Fruit fly (Drosophila melanogaster): Measurements from ENCODE around the gene CG15695.

CG15695 gene

dm6 chr3R:20850395-20851039, 8.6 kb downstream of the CG15695 start, which contains the start of gene RpS30 (continued):
- TF ChIP-seq CG4617 (GFP tag; optimal IDR thresholded peaks at IDR 0.05; ENCODE audit: borderline replicate concordance) (peak; percentile 74), Mes4 (GFP tag; optimal IDR thresholded peaks at IDR 0.05) (peak; percentile 53), CG14965 (GFP tag; optimal IDR thresholded peaks at IDR 0.05; ENCODE audit: borderline replicate concordance) (no peak), trh (GFP tag; optimal IDR thresholded peaks at IDR 0.05) (no peak), slp2 (GFP tag; optimal IDR thresholded peaks at IDR 0.05) (peak; percentile 15), pnt (GFP tag; optimal IDR thresholded peaks at IDR 0.05) (no peak), Kr (GFP tag; optimal IDR thresholded peaks at IDR 0.05) (peak; percentile 86), Ssrp (tag; optimal IDR thresholded peaks at IDR 0.05) (no peak), CG11398 (GFP tag; optimal IDR thresholded peaks at IDR 0.05) (peak; percentile 15), nom (GFP tag; optimal IDR thresholded peaks at IDR 0.05) (no peak), nerfin-1 (tag; optimal IDR thresholded peaks at IDR 0.05) (peak; percentile 34), CG30403 (GFP tag; optimal IDR thresholded peaks at IDR 0.05) (peak; percentile 24), HLH54F (GFP tag; optimal IDR thresholded peaks at IDR 0.05) (peak; percentile 39), CG3838 (GFP tag; optimal IDR thresholded peaks at IDR 0.05) (no peak), chn (GFP tag; optimal IDR thresholded peaks at IDR 0.05) (no peak), CG6175 (GFP tag; IDR thresholded peaks at IDR 0.05) (no peak), CG9437 (GFP tag; optimal IDR thresholded peaks at IDR 0.05) (no peak), CG7786 (GFP tag; optimal IDR thresholded peaks at IDR 0.05) (peak; percentile 10), Vsx1 (GFP tag; optimal IDR thresholded peaks at IDR 0.05) (no peak), slbo (GFP tag; IDR thresholded peaks at IDR 0.05) (peak; percentile 49), E2f2 (GFP tag; IDR thresholded peaks at IDR 0.05) (peak; percentile 61), Pdp1 (GFP tag; optimal IDR thresholded peaks at IDR 0.05) (peak in 1 of 2 experiments; percentile 92), CG11085 (GFP tag; IDR thresholded peaks at IDR 0.05) (no peak), HHEX (GFP tag; optimal IDR thresholded peaks at IDR 0.05) (no peak), CG17829 (tag; optimal IDR thresholded peaks at IDR 0.05) (peak; percentile 77), crp (GFP tag; optimal IDR thresholded peaks at IDR 0.05) (peak in 1 of 2 experiments; percentile 16), ATbp (GFP tag; optimal IDR thresholded peaks at IDR 0.05) (no peak), Xbp1 (GFP tag; optimal IDR thresholded peaks at IDR 0.05) (peak; percentile 49), HmgD (GFP tag; optimal IDR thresholded peaks at IDR 0.05) (peak; percentile 85), CG14860 (GFP tag; IDR thresholded peaks at IDR 0.05; ENCODE audit: partially characterized antibody) (peak; percentile 95), sisA (GFP tag; IDR thresholded peaks at IDR 0.05) (no peak), ase (GFP tag; IDR thresholded peaks at IDR 0.05) (no peak), CG8359 (GFP tag; optimal IDR thresholded peaks at IDR 0.05; ENCODE audit: borderline replicate concordance) (no peak), HLHmδ (GFP tag; optimal IDR thresholded peaks at IDR 0.05) (no peak), bbx (GFP tag; IDR thresholded peaks at IDR 0.05; ENCODE audit: partially characterized antibody) (peak; percentile 98), lov (optimal IDR thresholded peaks at IDR 0.05) (no peak), lov (GFP tag; IDR thresholded peaks at IDR 0.05) (no peak), peb (GFP tag; IDR thresholded peaks at IDR 0.05) (no peak), CG10209 (GFP tag; optimal IDR thresholded peaks at IDR 0.05) (peak; percentile 9), CG4820 (GFP tag; optimal IDR thresholded peaks at IDR 0.05) (no peak), ewg (GFP tag; optimal IDR thresholded peaks at IDR 0.05) (peak; percentile 51), sens (GFP tag) (peak; percentile 65), CG4730 (GFP tag; IDR thresholded peaks at IDR 0.05) (no peak), CG12942 (GFP tag; optimal IDR thresholded peaks at IDR 0.05) (no peak), CG3163 (GFP tag; optimal IDR thresholded peaks at IDR 0.05) (peak; percentile 10), Hr51 (GFP tag; optimal IDR thresholded peaks at IDR 0.05) (peak in 1 of 2 experiments; percentile 33), CG31224 (GFP tag; IDR thresholded peaks at IDR 0.05) (no peak), esg (GFP tag; conservative IDR thresholded peaks at IDR 0.05) (no peak), abd-A (tag; optimal IDR thresholded peaks at IDR 0.05) (no peak), mirr (GFP tag; optimal IDR thresholded peaks at IDR 0.05) (peak; percentile 38)
